Fruit fly (Drosophila melanogaster): ENCODE results near the gene Rala.
A peak's percentile ranks its signal among the peaks of the same experiment; 100 is the strongest.

Gene Rala

DNA sequence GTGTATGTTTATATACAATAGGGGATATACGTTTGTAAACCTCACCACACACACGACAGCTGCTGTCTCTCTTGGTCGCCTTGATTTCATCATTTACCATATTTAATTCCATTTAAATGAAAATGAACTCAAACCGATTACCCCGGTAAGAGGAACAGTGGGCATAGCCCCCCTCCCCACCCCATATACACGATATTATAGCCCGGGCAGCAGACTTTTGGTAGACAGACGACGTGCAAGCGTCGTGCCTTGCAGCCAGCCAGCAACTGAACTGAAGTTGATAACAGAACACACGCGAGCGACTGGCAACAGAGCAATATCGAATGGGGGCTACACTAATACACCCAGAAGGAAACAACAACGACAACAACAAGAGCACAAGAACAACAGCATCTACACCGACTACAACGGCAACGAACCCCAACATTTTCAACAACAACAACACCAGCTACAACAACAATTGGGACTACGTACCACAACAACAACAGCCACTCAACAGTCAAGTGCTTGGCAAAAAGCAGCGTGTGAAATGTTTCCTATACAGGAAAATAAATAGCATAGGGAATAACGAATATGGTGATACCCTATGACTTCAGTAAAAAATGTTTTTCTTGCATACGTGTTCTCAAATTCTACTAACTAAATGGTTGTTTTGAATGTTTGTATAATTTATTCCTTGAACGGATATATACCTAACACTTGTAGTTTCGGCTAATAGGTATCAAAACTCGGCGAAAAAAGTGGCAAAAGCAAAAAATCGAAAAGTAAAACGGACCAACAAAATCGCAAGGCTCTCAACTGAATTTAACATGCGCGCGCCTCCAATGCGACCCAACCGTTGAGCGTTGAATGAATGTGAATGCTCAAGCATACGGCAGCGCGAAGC, 23.8 kb upstream of the Rala start (continued):
- TF ChIP-seq dpn (GFP tag; optimal IDR thresholded peaks at IDR 0.05) (peak; percentile 80 to 85), Hr51 (GFP tag; optimal IDR thresholded peaks at IDR 0.05) (peak; percentile 52 to 90), CG34224 (GFP tag; IDR thresholded peaks at IDR 0.05; ENCODE audit: partially characterized antibody) (no peak), Rx (GFP tag; IDR thresholded peaks at IDR 0.05) (peak; percentile 70), gcm2 (GFP tag; optimal IDR thresholded peaks at IDR 0.05) (peak; percentile 59), maf-S (GFP tag; optimal IDR thresholded peaks at IDR 0.05) (peak; percentile 68), CG3726 (GFP tag; IDR thresholded peaks at IDR 0.05) (peak; percentile 63; the same call in 2 of the 3 replicates), stc (GFP tag; IDR thresholded peaks at IDR 0.05) (peak; percentile 88), CG11247 (GFP tag; IDR thresholded peaks at IDR 0.05) (peak; percentile 67), CG4328 (GFP tag; optimal IDR thresholded peaks at IDR 0.05) (peak; percentile 2), z (GFP tag; IDR thresholded peaks at IDR 0.05) (peak; percentile 64; the same call in 1 of the 3 replicates), CG11093 (GFP tag; IDR thresholded peaks at IDR 0.05) (peak; percentile 66; the same call in 2 of the 3 replicates), sens (GFP tag) (peak; percentile 96), CG33557 (GFP tag; optimal IDR thresholded peaks at IDR 0.05) (no peak), ci (GFP tag; IDR thresholded peaks at IDR 0.05) (peak; percentile 73), CG14050 (GFP tag; IDR thresholded peaks at IDR 0.05) (peak; percentile 87), CTCF (GFP tag; optimal IDR thresholded peaks at IDR 0.05) (no peak), ems (GFP tag; optimal IDR thresholded peaks at IDR 0.05) (peak; percentile 81), ase (GFP tag; IDR thresholded peaks at IDR 0.05) (peak; percentile 64; the same call in 2 of the 3 replicates), unpg (GFP tag; optimal IDR thresholded peaks at IDR 0.05) (peak; percentile 87), fru (optimal IDR thresholded peaks at IDR 0.05) (no peak), TFAM (GFP tag; optimal IDR thresholded peaks at IDR 0.05) (no peak), Ets65A (GFP tag) (peak; percentile 96), lola (GFP tag; optimal IDR thresholded peaks at IDR 0.05) (peak in 1 of 3 experiments; percentile 49), CG2678 (tag; optimal IDR thresholded peaks at IDR 0.05) (peak; percentile 91), sr (GFP tag; IDR thresholded peaks at IDR 0.05) (peak; percentile 39; the same call in 1 of the 3 replicates), Bdp1 (GFP tag; optimal IDR thresholded peaks at IDR 0.05) (peak; percentile 63), lov (optimal IDR thresholded peaks at IDR 0.05) (no peak), lov (GFP tag; IDR thresholded peaks at IDR 0.05) (peak; percentile 48; the same call in 1 of the 3 replicates), psq (GFP tag; optimal IDR thresholded peaks at IDR 0.05) (peak; percentile 2), bbx (GFP tag; IDR thresholded peaks at IDR 0.05; ENCODE audit: partially characterized antibody) (peak; percentile 35; the same call in 1 of the 2 replicates), CG6654 (GFP tag; optimal IDR thresholded peaks at IDR 0.05) (peak; percentile 34), CG18262 (tag; optimal IDR thresholded peaks at IDR 0.05) (peak; percentile 61), CG7372 (GFP tag; IDR thresholded peaks at IDR 0.05) (peak; percentile 81), CG10462 (GFP tag; optimal IDR thresholded peaks at IDR 0.05) (peak; percentile 49), CG31224 (GFP tag; IDR thresholded peaks at IDR 0.05) (peak; percentile 44), pb (GFP tag; optimal IDR thresholded peaks at IDR 0.05) (peak; percentile 66), crc (GFP tag; optimal IDR thresholded peaks at IDR 0.05) (peak; percentile 83), CG4854 (GFP tag; optimal IDR thresholded peaks at IDR 0.05) (peak; percentile 60), D (optimal IDR thresholded peaks at IDR 0.05) (no peak), D (GFP tag; optimal IDR thresholded peaks at IDR 0.05) (peak; percentile 42), ash1 (GFP tag; optimal IDR thresholded peaks at IDR 0.05) (no peak), pum (GFP tag; optimal IDR thresholded peaks at IDR 0.05) (peak; percentile 73), shn (GFP tag; optimal IDR thresholded peaks at IDR 0.05) (peak; percentile 87), CG11504 (tag; optimal IDR thresholded peaks at IDR 0.05) (peak; percentile 84), CG4707 (GFP tag; optimal IDR thresholded peaks at IDR 0.05) (no peak), fd96Cb (tag; optimal IDR thresholded peaks at IDR 0.05) (peak; percentile 88), CG7928 (GFP tag; optimal IDR thresholded peaks at IDR 0.05) (no peak), tna (GFP tag; IDR thresholded peaks at IDR 0.05; ENCODE audit: partially characterized antibody) (no peak), Sin3A (optimal IDR thresholded peaks at IDR 0.05) (no peak)
